Worm (Caenorhabditis elegans) whole organism, mixed stage, embryonic: ENCODE data around the gene mec-15.
A peak's percentile ranks its signal among the peaks of the same experiment; 100 is the strongest.
"Not testable (repeated sequence)": the region's sequence is repeated elsewhere in the genome, so short reads cannot be mapped to it uniquely, and the experiment has no call there.

Source experiments
- blmp-1 ChIP-seq: fragments of 150-350 bp; optimal IDR thresholded peaks from 2 replicates; lab custom pipeline; 2014; ENCODE audit warnings: missing biosample characterization, missing genetic modification characterization
- ceh-39 ChIP-seq: fragments of 150-350 bp; optimal IDR thresholded peaks from 2 replicates; lab custom pipeline; 2014; ENCODE audit warnings: missing biosample characterization, missing genetic modification characterization
- ceh-43 ChIP-seq: fragments of 200-800 bp; sonication (Bioruptor generic); optimal IDR thresholded peaks from 2 replicates; lab custom pipeline; 2018; ENCODE audit warnings: mild to moderate bottlenecking, missing genetic modification characterization, moderate library complexity, missing compliant biosample characterization
- ceh-83 ChIP-seq: fragments of 200-800 bp; sonication (Bioruptor generic); optimal IDR thresholded peaks from 2 replicates; lab custom pipeline; 2018; ENCODE audit warnings: mild to moderate bottlenecking, missing genetic modification characterization, missing compliant biosample characterization
- ces-1 ChIP-seq: fragments of 150-350 bp; optimal IDR thresholded peaks from 2 replicates; lab custom pipeline; 2014; ENCODE audit warnings: missing biosample characterization, missing genetic modification reagents, missing genetic modification characterization
- cnd-1 ChIP-seq: fragments of 200-800 bp; sonication (Bioruptor generic); optimal IDR thresholded peaks from 2 replicates; lab custom pipeline; 2018; ENCODE audit warnings: mild to moderate bottlenecking, missing genetic modification characterization, missing compliant biosample characterization
- drap-1 ChIP-seq: fragments of 200-800 bp; sonication (Bioruptor generic); optimal IDR thresholded peaks from 3 replicates; lab custom pipeline; 2018; ENCODE audit warnings: mild to moderate bottlenecking, missing genetic modification characterization, missing compliant biosample characterization
- elt-1 ChIP-seq: sonication (generic microtip); optimal IDR thresholded peaks from 2 replicates; lab custom pipeline; 2017; ENCODE audit warnings: missing genetic modification characterization, mild to moderate bottlenecking, missing compliant biosample characterization, antibody characterized with exemption, moderate library complexity, borderline replicate concordance; ENCODE audit not compliant: insufficient read depth
- elt-3 ChIP-seq: fragments of 150-350 bp; optimal IDR thresholded peaks from 2 replicates; lab custom pipeline; 2014; ENCODE audit warnings: missing biosample characterization, missing genetic modification characterization
- flh-1 ChIP-seq: fragments of 200-800 bp; sonication (Bioruptor generic); optimal IDR thresholded peaks from 2 replicates; lab custom pipeline; 2018; ENCODE audit warnings: mild to moderate bottlenecking, missing genetic modification characterization, moderate library complexity, missing compliant biosample characterization
- ham-2 ChIP-seq: fragments of 200-800 bp; sonication (Bioruptor generic); optimal IDR thresholded peaks from 2 replicates; lab custom pipeline; 2018; ENCODE audit warnings: mild to moderate bottlenecking, missing genetic modification characterization, missing compliant biosample characterization
- lin-13 ChIP-seq: fragments of 150-350 bp; optimal IDR thresholded peaks from 2 replicates; lab custom pipeline; 2014; ENCODE audit warnings: missing biosample characterization, missing genetic modification characterization
- lin-32 ChIP-seq: fragments of 200-800 bp; sonication (Bioruptor generic); optimal IDR thresholded peaks from 2 replicates; lab custom pipeline; 2018; ENCODE audit warnings: mild to moderate bottlenecking, missing genetic modification characterization, missing compliant biosample characterization
- lsy-2 ChIP-seq: fragments of 150-350 bp; optimal IDR thresholded peaks from 2 replicates; lab custom pipeline; 2014; ENCODE audit warnings: missing biosample characterization, missing genetic modification characterization
- mep-1 ChIP-seq: fragments of 150-350 bp; optimal IDR thresholded peaks from 2 replicates; lab custom pipeline; 2017; ENCODE audit warnings: missing biosample characterization, missing genetic modification reagents, missing genetic modification characterization, inconsistent platforms
- mls-2 ChIP-seq: sonication (generic microtip); optimal IDR thresholded peaks from 2 replicates; lab custom pipeline; 2016; ENCODE audit warnings: mild to moderate bottlenecking, missing genetic modification characterization, moderate library complexity, missing compliant biosample characterization
- nhr-12 ChIP-seq: fragments of 150-350 bp; optimal IDR thresholded peaks from 2 replicates; lab custom pipeline; 2014; ENCODE audit warnings: missing biosample characterization, missing genetic modification characterization
- nhr-2 ChIP-seq: fragments of 150-350 bp; optimal IDR thresholded peaks from 2 replicates; lab custom pipeline; 2014; ENCODE audit warnings: missing biosample characterization, missing genetic modification characterization
- nhr-237 ChIP-seq: fragments of 150-350 bp; optimal IDR thresholded peaks from 2 replicates; lab custom pipeline; 2014; ENCODE audit warnings: missing biosample characterization, missing genetic modification characterization
- nhr-28 ChIP-seq: fragments of 150-350 bp; optimal IDR thresholded peaks from 2 replicates; lab custom pipeline; 2014; ENCODE audit warnings: missing biosample characterization, missing genetic modification characterization
- pha-4 ChIP-seq: fragments of 150-350 bp; optimal IDR thresholded peaks from 2 replicates; lab custom pipeline; 2018; ENCODE audit warnings: missing biosample characterization, missing genetic modification reagents, missing genetic modification characterization
- sem-2 ChIP-seq: fragments of 200-800 bp; sonication (Bioruptor generic); optimal IDR thresholded peaks from 2 replicates; lab custom pipeline; 2018; ENCODE audit warnings: mild to moderate bottlenecking, missing genetic modification characterization, missing compliant biosample characterization
- snpc-4 ChIP-seq: fragments of 150-350 bp; optimal IDR thresholded peaks from 2 replicates; lab custom pipeline; 2014; ENCODE audit warnings: missing biosample characterization, missing genetic modification characterization
- sptf-1 ChIP-seq: sonication (generic microtip); optimal IDR thresholded peaks from 2 replicates; lab custom pipeline; 2017; ENCODE audit warnings: mild to moderate bottlenecking, missing genetic modification characterization, moderate library complexity, missing compliant biosample characterization
- tbx-8 ChIP-seq: fragments of 200-800 bp; sonication (Bioruptor generic); optimal IDR thresholded peaks from 2 replicates; lab custom pipeline; 2018; ENCODE audit warnings: mild to moderate bottlenecking, missing genetic modification characterization, moderate library complexity, missing compliant biosample characterization
- unc-120 ChIP-seq: sonication (generic microtip); optimal IDR thresholded peaks from 2 replicates; lab custom pipeline; 2017; ENCODE audit warnings: missing genetic modification characterization, missing compliant biosample characterization; ENCODE audit not compliant: poor library complexity, severe bottlenecking
- unc-39 ChIP-seq: fragments of 150-350 bp; optimal IDR thresholded peaks from 2 replicates; lab custom pipeline; 2014; ENCODE audit warnings: missing biosample characterization, missing genetic modification characterization
- unc-62 ChIP-seq: fragments of 150-350 bp; optimal IDR thresholded peaks from 2 replicates; lab custom pipeline; 2014; ENCODE audit warnings: missing biosample characterization, missing genetic modification reagents, missing genetic modification characterization
- zip-8 ChIP-seq: fragments of 150-350 bp; optimal IDR thresholded peaks from 2 replicates; lab custom pipeline; 2014; ENCODE audit warnings: missing biosample characterization, missing genetic modification characterization
- ztf-11 ChIP-seq: fragments of 150-350 bp; optimal IDR thresholded peaks from 2 replicates; lab custom pipeline; 2014; ENCODE audit warnings: missing biosample characterization, missing genetic modification characterization

Gene mec-15

DNA sequence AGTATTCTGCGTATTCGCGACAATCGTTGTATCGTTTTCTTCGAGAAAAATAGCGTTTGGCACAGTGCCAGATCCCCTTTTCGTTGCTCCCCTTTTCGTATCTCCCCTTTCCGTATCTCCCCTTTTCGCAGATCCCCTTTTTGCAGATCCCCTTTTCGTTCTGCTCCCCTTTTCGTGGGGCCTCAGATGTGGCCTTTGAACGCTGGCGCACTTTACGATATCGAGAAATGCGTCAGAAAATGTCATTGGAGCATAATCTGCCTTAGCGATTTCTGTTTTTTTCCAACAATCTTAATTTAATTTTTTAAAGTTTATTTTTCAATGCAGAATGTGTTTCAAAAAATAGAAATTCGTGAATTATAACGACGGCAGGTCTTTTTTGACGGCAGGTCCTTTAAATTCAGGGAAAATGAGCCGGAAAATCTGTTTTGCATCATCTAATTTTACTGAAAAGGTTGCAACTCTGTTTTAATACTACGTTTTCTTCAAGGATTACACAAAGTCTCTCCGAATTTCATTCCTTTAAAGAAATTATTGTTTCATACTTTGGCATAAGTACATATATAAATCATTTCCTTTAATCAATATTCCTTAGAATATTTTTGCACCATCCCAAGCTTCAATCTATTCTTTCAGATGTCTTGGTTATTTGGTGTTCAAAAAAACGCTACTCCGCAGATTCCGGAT, 9.0 kb upstream of the mec-15 start, which contains the start of gene atad-3 (continued):
- TF ChIP-seq sem-2 (GFP tag; lab: Kevin White, UChicago) (peak; percentile 24), nhr-28 (tag; lab: Kevin White, UChicago) (no peak), ceh-43 (no peak), lin-13 (tag; lab: Kevin White, UChicago) (peak; percentile 83), tbx-8 (GFP tag; lab: Kevin White, UChicago) (peak; percentile 12), nhr-237 (peak; percentile 69), blmp-1 (no peak), ceh-39 (tag; lab: Kevin White, UChicago) (no peak), drap-1 (GFP tag; lab: Kevin White, UChicago) (peak; percentile 78)

DNA sequence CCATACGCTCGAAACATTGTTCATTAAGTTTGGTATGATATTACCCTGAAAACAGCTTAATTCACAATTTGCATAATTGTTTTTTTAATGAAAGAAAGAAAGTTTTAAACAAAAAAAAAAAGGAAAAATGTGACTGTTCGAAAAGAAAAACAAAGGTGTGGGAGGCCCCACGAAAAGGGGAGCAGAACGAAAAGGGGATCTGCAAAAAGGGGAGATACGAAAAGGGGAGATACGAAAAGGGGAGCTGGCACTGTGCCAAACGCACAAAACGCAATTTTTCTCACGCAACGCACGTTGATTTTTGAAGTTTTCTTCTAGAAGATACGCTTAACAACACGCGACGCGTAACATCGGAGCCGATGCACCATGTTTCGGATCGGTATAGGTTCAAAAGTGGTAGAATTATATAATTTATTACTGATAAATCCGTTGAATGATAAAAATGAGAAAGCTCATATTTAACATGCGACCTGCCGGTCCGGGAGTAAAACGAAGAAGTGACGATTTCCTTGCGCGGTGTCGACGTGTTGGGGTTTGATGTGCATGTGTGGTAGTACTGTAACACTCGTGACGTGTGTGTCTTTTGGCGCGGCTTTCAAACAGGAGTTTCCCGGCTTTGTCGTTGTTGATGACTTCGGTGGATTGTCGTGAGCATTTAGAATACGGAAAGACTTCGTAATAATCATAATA, 8.2 kb upstream of the mec-15 start, which contains the start of gene nrde-2:
Gene nrde-2 (minus strand): TSS at position 45 of the 690 bp plus-strand sequence.
- TF ChIP-seq ztf-11 (tag; lab: Kevin White, UChicago); nhr-237; lsy-2 (tag; lab: Kevin White, UChicago): not testable (repeated sequence)

ce11 chrII:10247154-10247553, 7.7 kb upstream of the mec-15 start:
- TF ChIP-seq mls-2 (tag; lab: Kevin White, UChicago) (no peak), sptf-1 (tag; lab: Kevin White, UChicago) (no peak), mep-1 (tag; lab: Kevin White, UChicago) (no peak), ceh-43 (no peak), ztf-11 (tag; lab: Kevin White, UChicago) (no peak), nhr-237 (no peak), flh-1 (GFP tag; lab: Kevin White, UChicago) (no peak), ham-2 (no peak), nhr-28 (tag; lab: Kevin White, UChicago) (no peak), nhr-12 (no peak), elt-3 (tag; lab: Kevin White, UChicago) (no peak), unc-120 (tag; lab: Kevin White, UChicago) (no peak), zip-8 (tag; lab: Kevin White, UChicago) (no peak), elt-1 (tag; lab: Kevin White, UChicago) (no peak)

DNA sequence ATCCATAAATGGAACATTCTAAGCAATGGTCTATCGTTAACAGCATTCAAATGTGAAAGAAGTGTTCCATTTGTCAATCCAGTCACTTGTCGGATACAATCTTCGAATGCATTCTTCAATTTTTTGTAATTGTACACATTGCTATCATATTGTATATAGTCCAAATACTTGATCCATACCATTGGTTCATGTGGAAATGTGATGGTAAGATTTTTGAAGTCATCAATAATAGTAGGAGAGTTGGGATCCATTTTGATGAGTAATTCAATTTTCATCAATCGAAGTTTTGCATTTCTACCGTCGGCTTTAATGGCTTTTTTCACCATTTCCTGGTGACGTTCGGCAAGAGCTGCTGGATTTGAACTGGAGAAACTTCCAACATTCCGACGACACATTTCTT, 6.1 kb upstream of the mec-15 start:
- TF ChIP-seq unc-120 (tag; lab: Kevin White, UChicago) = no peak
- TF ChIP-seq, all 35 proteins: peak for 0

DNA sequence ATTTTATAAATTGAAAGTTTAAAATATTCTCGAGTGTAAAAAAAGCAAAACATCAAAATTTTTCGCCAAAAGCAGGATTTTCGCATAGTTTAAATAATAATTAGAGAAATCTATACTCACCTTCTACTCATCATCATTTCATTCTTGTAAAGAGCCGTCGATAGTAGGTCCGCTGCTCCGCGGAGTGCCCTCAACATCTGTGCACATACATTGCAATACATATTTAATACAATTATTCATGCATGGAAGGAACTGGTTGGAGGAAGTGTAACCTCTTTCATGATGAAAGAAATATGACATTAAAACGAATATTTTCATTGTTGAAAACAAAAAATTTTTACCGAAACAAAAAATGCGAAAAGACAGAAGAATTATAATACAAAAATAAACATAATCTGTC, 2.8 kb upstream of the mec-15 start, which contains the start of gene mrps-14:
Gene mrps-14 (minus strand): TSS at position 197 of the 400 bp plus-strand sequence.
- TF ChIP-seq lsy-2 (tag; lab: Kevin White, UChicago) = no peak
- no peak for TF ChIP-seq nhr-12
- TF ChIP-seq unc-120 (tag; lab: Kevin White, UChicago) = no peak
- TF ChIP-seq ces-1 (GFP tag; lab: Kevin White, UChicago) = peak; percentile 36

DNA sequence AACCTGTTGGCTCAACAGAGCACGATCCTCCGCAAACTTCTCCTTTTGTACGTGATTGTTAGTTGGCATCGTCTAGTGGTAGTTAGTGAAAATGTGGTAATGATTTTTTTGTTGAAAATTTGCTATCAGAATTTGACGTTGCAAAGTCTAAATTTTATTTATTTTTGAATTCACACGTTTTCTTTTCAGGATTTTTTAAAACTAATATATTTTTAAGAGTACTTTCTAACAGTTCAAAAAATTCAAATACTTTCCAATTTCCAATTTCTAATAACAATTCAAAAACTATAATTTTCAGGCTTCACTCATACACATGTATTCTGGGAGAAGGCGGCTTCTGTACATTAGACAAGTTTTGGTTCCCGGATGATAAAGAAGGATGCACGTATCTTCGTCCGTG, 5.1 kb downstream of the mec-15 start, which contains the start of gene ubxn-5:
Gene ubxn-5 (minus strand): TSS at position 101 of the 400 bp plus-strand sequence.
- TF ChIP-seq unc-39 (tag; lab: Kevin White, UChicago) (no peak), ceh-43 (no peak), unc-120 (tag; lab: Kevin White, UChicago) (no peak), elt-3 (tag; lab: Kevin White, UChicago) (no peak), ceh-39 (tag; lab: Kevin White, UChicago) (no peak), unc-62 (no peak), snpc-4 (tag; lab: Kevin White, UChicago) (no peak), ham-2 (no peak)

DNA sequence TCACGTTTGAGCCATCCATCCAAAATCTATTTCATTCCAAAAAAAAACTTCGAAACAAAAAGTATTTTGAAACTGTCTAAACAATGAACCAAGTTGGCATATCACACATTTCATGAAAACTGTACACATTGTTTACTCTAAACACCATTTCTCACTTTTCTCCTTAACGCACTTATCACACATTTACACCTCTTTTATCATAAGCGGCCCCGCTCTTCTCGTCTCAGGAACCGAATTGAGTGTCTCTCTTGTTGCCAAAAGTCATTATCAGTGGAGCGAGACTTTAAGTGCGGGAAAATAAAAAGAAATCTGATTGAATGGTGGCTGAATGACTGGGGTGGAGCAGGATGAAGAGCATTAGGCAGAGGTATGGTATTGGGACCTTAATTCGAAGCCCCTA, 7.6 kb downstream of the mec-15 start:
- TF ChIP-seq sem-2 (GFP tag; lab: Kevin White, UChicago) = no peak
- no peak for TF ChIP-seq ceh-39 (tag; lab: Kevin White, UChicago)
- no peak for TF ChIP-seq pha-4 (tag; lab: Kevin White, UChicago)
- no peak for TF ChIP-seq unc-62
- TF ChIP-seq lsy-2 (tag; lab: Kevin White, UChicago) = no peak
- TF ChIP-seq mep-1 (tag; lab: Kevin White, UChicago) = no peak
- no peak for TF ChIP-seq ceh-83
- TF ChIP-seq zip-8 (tag; lab: Kevin White, UChicago) = no peak
- no peak for TF ChIP-seq cnd-1 (tag; lab: Kevin White, UChicago)
- TF ChIP-seq unc-120 (tag; lab: Kevin White, UChicago) = no peak
- TF ChIP-seq nhr-2 (tag; lab: Kevin White, UChicago) = no peak
- no peak for TF ChIP-seq lin-32 (GFP tag; lab: Kevin White, UChicago)
- no peak for TF ChIP-seq unc-39 (tag; lab: Kevin White, UChicago)
- no peak for TF ChIP-seq nhr-12
